Worm (Caenorhabditis elegans): ENCODE measurements around the gene Y57G11B.5.

The Y57G11B.5 gene

DNA sequence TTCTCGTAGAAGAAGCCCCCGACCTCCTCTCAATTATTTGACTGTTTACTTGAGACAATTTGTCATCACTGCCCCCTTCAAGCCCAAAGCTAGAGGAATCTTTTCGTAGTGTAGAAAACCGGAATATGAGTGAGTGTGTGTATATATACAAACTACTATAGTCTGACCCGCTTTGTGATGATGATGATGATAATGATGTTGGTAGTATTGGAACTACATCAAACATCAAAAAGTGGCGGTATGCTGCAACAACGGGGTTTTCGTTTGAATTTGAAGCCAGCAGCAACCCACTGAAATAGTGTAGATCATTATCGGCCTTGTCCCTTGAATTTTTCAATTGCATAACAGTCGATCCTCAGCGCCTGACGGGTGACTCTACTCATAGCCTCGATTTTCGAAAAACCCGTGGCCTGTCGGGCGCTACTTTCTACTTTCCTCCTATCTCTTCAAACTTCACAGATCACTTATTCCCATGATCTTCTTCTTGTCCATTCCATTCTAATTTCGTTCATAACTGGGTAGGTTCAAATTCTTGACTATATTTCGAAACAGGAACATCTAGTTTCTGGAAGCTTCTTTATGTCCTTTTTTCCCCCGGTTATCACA is 37.4 kb downstream of the Y57G11B.5 start:
- TF ChIP-seq sox-2 (GFP tag; IDR thresholded peaks at IDR 0.05) (no peak), npax-4 (tag; optimal IDR thresholded peaks at IDR 0.05) (no peak), ceh-18 (tag; optimal IDR thresholded peaks at IDR 0.05) (no peak), pha-2 (tag; optimal IDR thresholded peaks at IDR 0.05) (no peak), C08G9.2 (tag; optimal IDR thresholded peaks at IDR 0.05) (no peak), hlh-13 (GFP tag; optimal IDR thresholded peaks at IDR 0.05) (no peak), nhr-11 (tag; optimal IDR thresholded peaks at IDR 0.05) (no peak), tbx-7 (tag; optimal IDR thresholded peaks at IDR 0.05) (no peak), elt-2 (tag; optimal IDR thresholded peaks at IDR 0.05) (no peak), pat-9 (tag; optimal IDR thresholded peaks at IDR 0.05) (no peak), Y22D7AL.16 (tag; optimal IDR thresholded peaks at IDR 0.05) (no peak), T23F11.4 (GFP tag; optimal IDR thresholded peaks at IDR 0.05) (no peak), ttx-3 (tag; optimal IDR thresholded peaks at IDR 0.05) (no peak), odd-2 (tag; optimal IDR thresholded peaks at IDR 0.05) (no peak), zip-5 (tag; optimal IDR thresholded peaks at IDR 0.05) (no peak), fax-1 (tag; optimal IDR thresholded peaks at IDR 0.05) (no peak)

ce11 chrIV:14612547-14613329 is 38.1 kb downstream of the Y57G11B.5 start:
- no peak for TF ChIP-seq pax-1 (tag; optimal IDR thresholded peaks at IDR 0.05)
- no peak for TF ChIP-seq fax-1 (tag; optimal IDR thresholded peaks at IDR 0.05)
- no peak for TF ChIP-seq ceh-19 (GFP tag; optimal IDR thresholded peaks at IDR 0.05)
- no peak for TF ChIP-seq ceh-48 (tag; optimal IDR thresholded peaks at IDR 0.05)
- peak; percentile 31 for TF ChIP-seq unc-55 (GFP tag; optimal IDR thresholded peaks at IDR 0.05)
- no peak for TF ChIP-seq mec-3 (tag; optimal IDR thresholded peaks at IDR 0.05; ENCODE audit: borderline replicate concordance)
- TF ChIP-seq ahr-1 (tag; optimal IDR thresholded peaks at IDR 0.05): no peak
- peak; percentile 72 for TF ChIP-seq ceh-18 (tag; optimal IDR thresholded peaks at IDR 0.05)
- peak; percentile 52 for TF ChIP-seq ceh-34 (tag; optimal IDR thresholded peaks at IDR 0.05)
- no peak for TF ChIP-seq ref-2 (tag; optimal IDR thresholded peaks at IDR 0.05)
- no peak for TF ChIP-seq pag-3 (tag; optimal IDR thresholded peaks at IDR 0.05; ENCODE audit: borderline replicate concordance)
- no peak for TF ChIP-seq dmd-4 (tag; optimal IDR thresholded peaks at IDR 0.05; ENCODE audit: borderline replicate concordance)
- no peak for TF ChIP-seq fkh-6 (tag; optimal IDR thresholded peaks at IDR 0.05)
- TF ChIP-seq odd-2 (tag; optimal IDR thresholded peaks at IDR 0.05): no peak
- TF ChIP-seq ceh-31 (tag; optimal IDR thresholded peaks at IDR 0.05): no peak
- TF ChIP-seq ama-1 (optimal IDR thresholded peaks at IDR 0.05): no peak
- no peak for TF ChIP-seq ceh-45 (GFP tag; IDR thresholded peaks at IDR 0.05)

DNA sequence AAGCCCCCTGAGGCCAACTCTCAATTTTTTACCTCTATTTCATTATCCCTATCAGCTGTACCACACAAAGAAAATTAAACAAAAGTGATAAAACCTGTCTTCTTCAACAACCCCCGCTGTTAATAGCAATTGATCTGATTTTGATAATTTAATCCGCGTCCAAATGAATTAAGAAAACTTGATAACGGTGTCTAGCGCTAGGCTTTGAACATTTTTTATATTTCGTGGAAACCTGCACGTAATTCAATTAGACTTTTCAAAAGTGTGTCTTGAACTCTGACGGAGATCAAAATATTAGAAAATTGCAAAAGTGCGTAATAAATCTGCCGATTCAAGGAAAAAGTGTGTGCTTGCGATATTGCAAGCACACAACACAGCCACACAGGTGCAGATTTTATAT is 38.8 kb downstream of the Y57G11B.5 start:
- TF ChIP-seq dve-1 (tag; optimal IDR thresholded peaks at IDR 0.05) (no peak), ceh-30 (tag; optimal IDR thresholded peaks at IDR 0.05) (no peak), ceh-2 (tag; optimal IDR thresholded peaks at IDR 0.05) (no peak), unc-42 (tag; optimal IDR thresholded peaks at IDR 0.05) (no peak), hlh-6 (tag; optimal IDR thresholded peaks at IDR 0.05) (no peak), pros-1 (tag; optimal IDR thresholded peaks at IDR 0.05) (no peak), F13H6.1 (tag; optimal IDR thresholded peaks at IDR 0.05) (no peak), hlh-8 (tag; optimal IDR thresholded peaks at IDR 0.05) (no peak), ceh-24 (tag; optimal IDR thresholded peaks at IDR 0.05) (no peak), ceh-48 (tag; optimal IDR thresholded peaks at IDR 0.05) (no peak), unc-86 (tag; optimal IDR thresholded peaks at IDR 0.05) (no peak), ceh-6 (GFP tag; optimal IDR thresholded peaks at IDR 0.05) (no peak)
